Worm (Caenorhabditis elegans): Measurements from ENCODE around the gene K03H1.9.

ce11 chrIII:9913722-9914121 is 27.6 kb downstream of the K03H1.9 start, which contains the start of gene cbp-3:
- TF ChIP-seq ama-1 (optimal IDR thresholded peaks at IDR 0.05) = no peak
- no peak for TF ChIP-seq ama-1 (GFP tag; optimal IDR thresholded peaks at IDR 0.05)
- TF ChIP-seq ets-4 (GFP tag; optimal IDR thresholded peaks at IDR 0.05) = no peak
- no peak for TF ChIP-seq F22D6.2 (tag; optimal IDR thresholded peaks at IDR 0.05)
- TF ChIP-seq sea-2 (GFP tag; IDR thresholded peaks at IDR 0.05) = no peak

Data from whole organism, young adult.